Fruit fly (Drosophila melanogaster) whole organism, wandering third instar larva: Measurements from ENCODE around the gene firl.

Experiments used
- Abd-B ChIP-seq: fragments of >200 bp; optimal IDR thresholded peaks from 2 replicates; lab custom pipeline; 2017; ENCODE audit warnings: missing biosample characterization, missing genetic modification characterization
- CG32264 ChIP-seq: fragments of 200-800 bp; sonication (Bioruptor generic); optimal IDR thresholded peaks from 2 replicates; lab custom pipeline; 2016; ENCODE audit warnings: missing biosample characterization, missing genetic modification characterization
- CG9705 ChIP-seq: fragments of 200-800 bp; sonication (Bioruptor generic); optimal IDR thresholded peaks from 2 replicates; lab custom pipeline; 2018; ENCODE audit warnings: missing biosample characterization, mild to moderate bottlenecking, missing genetic modification characterization
- CrebA ChIP-seq: fragments of 200-800 bp; sonication (Bioruptor generic); optimal IDR thresholded peaks from 2 replicates; lab custom pipeline; 2016; ENCODE audit warnings: missing biosample characterization, mild to moderate bottlenecking, missing genetic modification characterization, borderline replicate concordance
- Dfd ChIP-seq: fragments of >200 bp; optimal IDR thresholded peaks from 2 replicates; lab custom pipeline; 2017; ENCODE audit warnings: missing biosample characterization, missing genetic modification characterization
- Dif ChIP-seq: fragments of 200-275, 200-300 bp; sonication (Bioruptor generic); optimal IDR thresholded peaks from 2 replicates; lab custom pipeline; 2018; ENCODE audit warnings: missing biosample characterization, missing genetic modification characterization; ENCODE audit not compliant: partially characterized antibody
- GATAd ChIP-seq: sonication (Bioruptor generic); optimal IDR thresholded peaks from 2 replicates; lab custom pipeline; 2016; ENCODE audit warnings: missing biosample characterization, missing genetic modification characterization
- HLH106 ChIP-seq: fragments of 200-800 bp; optimal IDR thresholded peaks from 3 replicates; lab custom pipeline; 2019; ENCODE audit warnings: missing biosample characterization, mild to moderate bottlenecking, missing genetic modification characterization, moderate library complexity
- Hnf4 ChIP-seq: fragments of 200-800 bp; sonication (Bioruptor generic); optimal IDR thresholded peaks from 2 replicates; lab custom pipeline; 2016; ENCODE audit warnings: missing biosample characterization, mild to moderate bottlenecking, missing genetic modification characterization
- Hr78 ChIP-seq: fragments of >200 bp; optimal IDR thresholded peaks from 2 replicates; lab custom pipeline; 2017; ENCODE audit warnings: missing biosample characterization, missing genetic modification characterization
- Hr83 ChIP-seq: fragments of 200-300 bp; sonication (Bioruptor generic); optimal IDR thresholded peaks from 2 replicates; lab custom pipeline; 2016; ENCODE audit warnings: missing biosample characterization, mild to moderate bottlenecking, missing genetic modification characterization, moderate library complexity; ENCODE audit not compliant: poor library complexity, severe bottlenecking
- Jra ChIP-seq: sonication (Bioruptor generic); optimal IDR thresholded peaks from 2 replicates; lab custom pipeline; 2016; ENCODE audit warnings: missing biosample characterization, missing genetic modification characterization
- Mio ChIP-seq: sonication (Bioruptor generic); optimal IDR thresholded peaks from 2 replicates; lab custom pipeline; 2016; ENCODE audit warnings: missing biosample characterization, missing genetic modification characterization
- Myc ChIP-seq: fragments of >200 bp; optimal IDR thresholded peaks from 2 replicates; lab custom pipeline; 2017
- N ChIP-seq: fragments of >200 bp; optimal IDR thresholded peaks from 2 replicates; lab custom pipeline; 2018; ENCODE audit warnings: missing biosample characterization, missing external identifiers, missing genetic modification characterization
- OdsH ChIP-seq: fragments of 200-800 bp; sonication (Bioruptor generic); optimal IDR thresholded peaks from 2 replicates; lab custom pipeline; 2016; ENCODE audit warnings: missing biosample characterization, mild to moderate bottlenecking, missing genetic modification characterization
- Rel ChIP-seq, 2 experiments: fragments of 200-800 bp; sonication (Bioruptor generic) in 1 of 2; optimal IDR thresholded peaks; 2 replicates in 1 of 2; 3 replicates in 1 of 2; lab custom pipeline; 2016 to 2019; ENCODE audit warnings: mild to moderate bottlenecking in 2 of 2, missing biosample characterization in 2 of 2, missing genetic modification characterization in 2 of 2, moderate library complexity in 1 of 2
- Sp1 ChIP-seq: fragments of 200-800 bp; sonication (Bioruptor generic); optimal IDR thresholded peaks from 3 replicates; lab custom pipeline; 2019; ENCODE audit warnings: missing biosample characterization, mild to moderate bottlenecking, missing genetic modification characterization, moderate library complexity
- Vsx2 ChIP-seq: fragments of 200-300, 225-300 bp; sonication (Bioruptor generic); optimal IDR thresholded peaks from 2 replicates; lab custom pipeline; 2018; ENCODE audit warnings: missing biosample characterization, missing genetic modification characterization; ENCODE audit not compliant: partially characterized antibody
- br ChIP-seq: fragments of 200-800 bp; sonication (Bioruptor generic); optimal IDR thresholded peaks from 2 replicates; lab custom pipeline; 2016; ENCODE audit warnings: missing biosample characterization, missing genetic modification characterization
- brk ChIP-seq: fragments of 200-800 bp; sonication (Bioruptor generic); optimal IDR thresholded peaks from 2 replicates; lab custom pipeline; 2016; ENCODE audit warnings: missing biosample characterization, mild to moderate bottlenecking, missing genetic modification characterization
- dl ChIP-seq, 2 experiments: fragments of 175-275, 200-275 bp in 1 of 2; fragments of 200-275 bp in 1 of 2; sonication (Bioruptor generic); optimal IDR thresholded peaks; lab custom pipeline; 2018; ENCODE audit warnings: mild to moderate bottlenecking in 2 of 2, missing biosample characterization in 2 of 2, missing genetic modification characterization in 2 of 2, moderate library complexity in 2 of 2; ENCODE audit not compliant: partially characterized antibody in 2 of 2, insufficient read depth in 1 of 2
- dmrt93B ChIP-seq: fragments of 200-800 bp; sonication (Bioruptor generic); optimal IDR thresholded peaks from 2 replicates; lab custom pipeline; 2018; ENCODE audit warnings: missing biosample characterization, mild to moderate bottlenecking, missing genetic modification characterization
- dsf ChIP-seq: sonication (Bioruptor generic); optimal IDR thresholded peaks from 2 replicates; lab custom pipeline; 2016; ENCODE audit warnings: missing biosample characterization, missing genetic modification characterization, borderline replicate concordance
- ey ChIP-seq: fragments of 200-800 bp; sonication (Bioruptor generic); optimal IDR thresholded peaks from 2 replicates; lab custom pipeline; 2016; ENCODE audit warnings: missing biosample characterization, missing genetic modification characterization
- foxo ChIP-seq, 2 experiments: fragments of 200-800 bp; sonication (Bioruptor generic); optimal IDR thresholded peaks; 2 replicates in 1 of 2; 3 replicates in 1 of 2; lab custom pipeline; 2016 to 2017; ENCODE audit warnings: missing biosample characterization in 2 of 2, missing genetic modification characterization in 2 of 2
- fru ChIP-seq: fragments of 200-800 bp; sonication (Bioruptor generic); optimal IDR thresholded peaks from 3 replicates; lab custom pipeline; 2016; ENCODE audit warnings: missing biosample characterization, mild to moderate bottlenecking, missing genetic modification characterization
- h ChIP-seq: fragments of 200-800 bp; sonication (Bioruptor generic); optimal IDR thresholded peaks from 3 replicates; lab custom pipeline; 2016; ENCODE audit warnings: missing biosample characterization, mild to moderate bottlenecking, missing genetic modification characterization
- jim ChIP-seq: fragments of 175-275, 200-325 bp; sonication (Bioruptor generic); optimal IDR thresholded peaks from 2 replicates; lab custom pipeline; 2016; ENCODE audit warnings: missing biosample characterization, mild to moderate bottlenecking, missing genetic modification characterization
- lola ChIP-seq: fragments of >200 bp; optimal IDR thresholded peaks from 2 replicates; lab custom pipeline; 2017; ENCODE audit warnings: missing biosample characterization, missing genetic modification characterization
- pan ChIP-seq: fragments of >200 bp; optimal IDR thresholded peaks from 2 replicates; lab custom pipeline; 2017
- psq ChIP-seq: fragments of 200-800 bp; sonication (Bioruptor generic); optimal IDR thresholded peaks from 3 replicates; lab custom pipeline; 2017; ENCODE audit warnings: missing biosample characterization, mild to moderate bottlenecking, missing genetic modification characterization, moderate library complexity
- rgr ChIP-seq: fragments of 200-800 bp; sonication (Bioruptor generic); optimal IDR thresholded peaks from 3 replicates; lab custom pipeline; 2016; ENCODE audit warnings: missing biosample characterization, mild to moderate bottlenecking, missing genetic modification characterization
- sage ChIP-seq: fragments of 200-800 bp; sonication (Bioruptor generic); optimal IDR thresholded peaks from 2 replicates; lab custom pipeline; 2016; ENCODE audit warnings: missing biosample characterization, mild to moderate bottlenecking, missing genetic modification characterization
- sv ChIP-seq: fragments of 200-800 bp; sonication (Bioruptor generic); optimal IDR thresholded peaks from 3 replicates; lab custom pipeline; 2016; ENCODE audit warnings: missing biosample characterization, missing genetic modification characterization
- tai ChIP-seq: sonication (Bioruptor generic); optimal IDR thresholded peaks from 2 replicates; lab custom pipeline; 2016; ENCODE audit warnings: missing biosample characterization, missing genetic modification characterization
- usp ChIP-seq: fragments of >200 bp; optimal IDR thresholded peaks from 2 replicates; lab custom pipeline; 2017; ENCODE audit warnings: missing biosample characterization, missing genetic modification characterization
- woc ChIP-seq: sonication (Bioruptor generic); optimal IDR thresholded peaks from 2 replicates; lab custom pipeline; 2016; ENCODE audit warnings: missing biosample characterization, mild to moderate bottlenecking, missing genetic modification characterization

firl gene

dm6 chr2L:12045941-12046855 lies 20.4 kb downstream of the firl start, which contains the start of gene CG6770 (continued):
- TF ChIP-seq foxo (GFP tag; optimal IDR thresholded peaks at IDR 0.05; lab: Kevin White, UChicago) (peak; percentile 73 to 89), Mio (GFP tag; lab: Kevin White, UChicago) (peak; percentile 31), jim (GFP tag; lab: Kevin White, UChicago) (peak; percentile 76)

dm6 chr2L:12045578-12045940 lies 21.0 kb downstream of the firl start:
- peak; percentile 59 for TF ChIP-seq lola
- TF ChIP-seq Vsx2 (GFP tag; lab: Kevin White, UChicago): peak; percentile 18
- no peak for TF ChIP-seq Hnf4 (GFP tag; lab: Kevin White, UChicago)
- peak; percentile 95 for TF ChIP-seq psq (GFP tag; lab: Kevin White, UChicago)

DNA sequence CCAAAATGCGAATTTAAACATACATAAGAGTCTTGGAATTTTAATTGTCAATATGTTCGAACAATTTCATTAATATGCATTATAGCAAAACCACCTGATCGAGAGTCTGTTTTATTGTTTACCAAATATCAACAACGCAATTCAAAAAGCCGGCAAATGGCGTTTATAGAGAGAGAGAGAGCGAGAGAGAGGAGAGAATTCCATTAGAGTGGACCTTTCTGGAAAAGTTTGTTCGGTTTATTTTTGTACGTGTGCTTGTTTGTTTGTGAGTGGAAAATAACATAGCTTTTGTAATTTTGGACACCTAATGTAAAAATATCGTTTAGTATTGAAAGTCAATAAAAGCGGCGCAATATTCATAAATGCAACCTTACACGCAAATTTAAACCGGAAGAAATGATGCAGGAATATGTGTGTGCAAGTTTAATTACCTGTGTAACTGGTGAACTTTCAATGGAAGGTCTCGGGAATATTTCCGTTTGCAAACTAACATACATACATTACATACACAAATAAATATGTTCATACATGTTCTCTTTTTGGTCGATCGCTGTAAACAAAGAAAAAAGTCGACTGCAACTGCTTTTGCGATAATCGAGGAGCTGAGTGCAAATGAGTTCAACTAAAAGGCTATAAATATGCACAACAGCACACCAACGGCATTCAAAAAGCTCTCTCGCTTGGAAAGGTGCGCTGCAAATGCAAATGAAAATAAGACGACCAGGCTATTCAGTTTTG lies 21.8 kb downstream of the firl start, which contains the start of gene CG6785:
TSS of gene CG6785 (minus strand) at position 588 of the 738 bp plus-strand sequence.
- TF ChIP-seq Rel (GFP tag; optimal IDR thresholded peaks at IDR 0.05; lab: Kevin White, UChicago) (peak; percentile 33), Rel (tag; optimal IDR thresholded peaks at IDR 0.05; lab: Kevin White, UChicago) (peak; percentile 73), usp (GFP tag; lab: Kevin White, UChicago) (no peak), brk (GFP tag; lab: Kevin White, UChicago) (peak; percentile 83), psq (GFP tag; lab: Kevin White, UChicago) (peak; percentile 60), Hnf4 (GFP tag; lab: Kevin White, UChicago) (peak; percentile 85), dsf (GFP tag; lab: Kevin White, UChicago) (peak; percentile 2), Jra (peak; percentile 74), br (GFP tag; lab: Kevin White, UChicago) (peak; percentile 84), h (GFP tag; lab: Kevin White, UChicago) (peak; percentile 91), tai (no peak), Hr78 (no peak), CG9705 (peak; percentile 54), foxo (GFP tag; optimal IDR thresholded peaks at IDR 0.05; lab: Kevin White, UChicago) (peak; percentile 66 to 84), OdsH (GFP tag; lab: Kevin White, UChicago) (peak; percentile 90), Myc (lab: Kevin White, UChicago) (no peak), CG32264 (GFP tag; lab: Kevin White, UChicago) (peak; percentile 72), N (GFP tag; lab: Kevin White, UChicago) (no peak), dl (GFP tag; optimal IDR thresholded peaks at IDR 0.05; lab: Kevin White, UChicago; ENCODE audit: insufficient read depth in 1 of 2, partially characterized antibody in 2 of 2) (peak in 1 of 2 experiments; percentile 9), Hr83 (GFP tag; lab: Kevin White, UChicago) (peak; percentile 94), HLH106 (peak; percentile 69), jim (GFP tag; lab: Kevin White, UChicago) (peak; percentile 71), GATAd (no peak), Vsx2 (GFP tag; lab: Kevin White, UChicago) (no peak), fru (GFP tag; lab: Kevin White, UChicago) (peak; percentile 84), Sp1 (GFP tag; lab: Kevin White, UChicago) (peak; percentile 86), Abd-B (GFP tag; lab: Kevin White, UChicago) (no peak), Dif (GFP tag; lab: Kevin White, UChicago) (peak; percentile 71), lola (no peak), Mio (GFP tag; lab: Kevin White, UChicago) (peak; percentile 33), sage (GFP tag; lab: Kevin White, UChicago) (peak; percentile 67), Dfd (GFP tag; lab: Kevin White, UChicago) (no peak), CrebA (GFP tag; lab: Kevin White, UChicago) (no peak), rgr (GFP tag; lab: Kevin White, UChicago) (peak; percentile 92), pan (lab: Kevin White, UChicago) (no peak), sv (GFP tag; lab: Kevin White, UChicago) (peak; percentile 64), woc (GFP tag; lab: Kevin White, UChicago) (peak; percentile 49), dmrt93B (GFP tag; lab: Kevin White, UChicago) (peak; percentile 5), ey (peak; percentile 76)
